ENCODE assay signal across 5 fruit fly cellular contexts in the genomic region with DNA sequence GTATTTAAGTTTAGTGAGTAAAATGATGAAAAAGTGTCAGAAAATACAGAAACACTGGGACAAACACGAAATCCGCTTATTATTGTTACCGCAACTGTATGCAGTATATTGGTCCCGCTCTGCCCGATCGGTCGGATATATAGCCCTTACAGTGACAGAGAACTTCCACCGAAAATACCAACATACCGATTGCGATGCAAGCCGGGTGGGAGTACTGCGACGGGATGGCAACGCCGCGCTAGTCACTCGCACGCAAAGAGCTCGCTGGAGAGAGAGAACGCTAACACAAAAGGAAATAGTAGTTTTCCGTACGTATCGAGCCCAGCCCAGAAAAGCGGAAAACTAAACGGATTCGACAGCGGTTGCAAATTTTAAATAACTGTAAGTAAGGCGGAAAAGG.
TF ChIP-seq lines count a peak whose summit lies in the region.

A gene (plus strand): TSS at position 247 of the 400 bp plus-strand sequence.

- no peak for TF ChIP-seq CTCF in whole organism, embryonic (GFP tag; optimal IDR thresholded peaks at IDR 0.05; lab: Kevin White, UChicago)

TF ChIP-seq in whole organism, adult, 20 proteins besides CTCF, POLR2A, EP300 and RAD21:
- TF ChIP-seq CG7101 (tag; optimal IDR thresholded peaks at IDR 0.05; lab: Kevin White, UChicago) (peak; percentile 15), CG14711 (tag; optimal IDR thresholded peaks at IDR 0.05; lab: Kevin White, UChicago) (peak; percentile 1), ovo (GFP tag; optimal IDR thresholded peaks at IDR 0.05; lab: Kevin White, UChicago) (no peak), CG11617 (GFP tag; optimal IDR thresholded peaks at IDR 0.05; lab: Kevin White, UChicago) (no peak), cnc (optimal IDR thresholded peaks at IDR 0.05; lab: Kevin White, UChicago) (no peak), Hr96 (GFP tag; optimal IDR thresholded peaks at IDR 0.05; lab: Kevin White, UChicago) (no peak), CG33017 (tag; optimal IDR thresholded peaks at IDR 0.05; lab: Kevin White, UChicago) (no peak), CG7045 (GFP tag; optimal IDR thresholded peaks at IDR 0.05; lab: Kevin White, UChicago) (no peak), tj (GFP tag; optimal IDR thresholded peaks at IDR 0.05; lab: Kevin White, UChicago) (no peak), CG5204 (GFP tag; optimal IDR thresholded peaks at IDR 0.05; lab: Kevin White, UChicago) (no peak), Crg-1 (GFP tag; optimal IDR thresholded peaks at IDR 0.05; lab: Kevin White, UChicago) (no peak), kay (GFP tag; lab: Kevin White, UChicago; ENCODE audit: borderline replicate concordance) (no peak), CG1620 (GFP tag; optimal IDR thresholded peaks at IDR 0.05; lab: Kevin White, UChicago) (peak; percentile 7)

TF ChIP-seq in whole organism, embryonic, 481 proteins besides CTCF, POLR2A, EP300 and RAD21 (continues in another document):
- TF ChIP-seq CG9797 (GFP tag; optimal IDR thresholded peaks at IDR 0.05; lab: Kevin White, UChicago) (peak; percentile 20), oc (tag; optimal IDR thresholded peaks at IDR 0.05; lab: Kevin White, UChicago) (no peak), HLHmδ (GFP tag; optimal IDR thresholded peaks at IDR 0.05; lab: Kevin White, UChicago) (peak; percentile 17), CG6791 (GFP tag; IDR thresholded peaks at IDR 0.05; lab: Robert Waterston, UW; ENCODE audit: partially characterized antibody) (peak; percentile 42; the same call in 2 of the 3 replicates), CG15514 (GFP tag; optimal IDR thresholded peaks at IDR 0.05; lab: Kevin White, UChicago) (peak; percentile 42), pzg (GFP tag; optimal IDR thresholded peaks at IDR 0.05; lab: Kevin White, UChicago) (peak; percentile 66), H2.0 (GFP tag; IDR thresholded peaks at IDR 0.05; lab: Robert Waterston, UW) (peak; percentile 3; the same call in 1 of the 2 replicates), CG7271 (tag; optimal IDR thresholded peaks at IDR 0.05; lab: Kevin White, UChicago) (no peak), CG3065 (GFP tag; optimal IDR thresholded peaks at IDR 0.05; lab: Kevin White, UChicago) (no peak), Dref (GFP tag; IDR thresholded peaks at IDR 0.05; lab: Robert Waterston, UW) (peak; percentile 43), tna (GFP tag; IDR thresholded peaks at IDR 0.05; lab: Robert Waterston, UW; ENCODE audit: partially characterized antibody) (no peak), row (GFP tag; IDR thresholded peaks at IDR 0.05; lab: Robert Waterston, UW) (peak; percentile 69), Sry-δ (GFP tag; optimal IDR thresholded peaks at IDR 0.05; lab: Kevin White, UChicago) (peak; percentile 71), Ets97D (GFP tag; optimal IDR thresholded peaks at IDR 0.05; lab: Kevin White, UChicago) (peak; percentile 23), crc (GFP tag; optimal IDR thresholded peaks at IDR 0.05; lab: Kevin White, UChicago) (no peak), phol (tag; optimal IDR thresholded peaks at IDR 0.05; lab: Kevin White, UChicago) (no peak), bsh (GFP tag; optimal IDR thresholded peaks at IDR 0.05; lab: Kevin White, UChicago) (no peak), sd (tag; optimal IDR thresholded peaks at IDR 0.05; lab: Kevin White, UChicago) (peak; percentile 2)

TF ChIP-seq in whole organism, prepupa, 60 proteins besides CTCF, POLR2A, EP300 and RAD21:
- TF ChIP-seq pdm3 (GFP tag; optimal IDR thresholded peaks at IDR 0.05; lab: Kevin White, UChicago) = no peak
- no peak for TF ChIP-seq CG6792 (GFP tag; optimal IDR thresholded peaks at IDR 0.05; lab: Kevin White, UChicago)
- 0 out of 3 replicates have a peak, but pooled peaks have one; percentile 32 for TF ChIP-seq CG6163 (GFP tag; IDR thresholded peaks at IDR 0.05; lab: Robert Waterston, UW)
- TF ChIP-seq CG1621 (tag; optimal IDR thresholded peaks at IDR 0.05; lab: Kevin White, UChicago) = peak; percentile 35
- TF ChIP-seq CG6854 (GFP tag; optimal IDR thresholded peaks at IDR 0.05; lab: Kevin White, UChicago) = no peak

TF ChIP-seq in whole organism, pupa, 21 proteins besides CTCF, POLR2A, EP300 and RAD21:
- TF ChIP-seq Ets98B (GFP tag; IDR thresholded peaks at IDR 0.05; lab: Robert Waterston, UW) (no peak), CG32121 (GFP tag; IDR thresholded peaks at IDR 0.05; lab: Robert Waterston, UW) (no peak), CG4496 (GFP tag; IDR thresholded peaks at IDR 0.05; lab: Robert Waterston, UW) (peak; percentile 42; the same call in 1 of the 3 replicates)

TF ChIP-seq in whole organism, wandering third instar larva, 38 proteins besides CTCF, POLR2A, EP300 and RAD21:
- no peak for TF ChIP-seq tai (GFP tag; optimal IDR thresholded peaks at IDR 0.05; lab: Kevin White, UChicago)
- no peak for TF ChIP-seq Vsx2 (GFP tag; optimal IDR thresholded peaks at IDR 0.05; lab: Kevin White, UChicago; ENCODE audit: partially characterized antibody)
- no peak for TF ChIP-seq jim (GFP tag; optimal IDR thresholded peaks at IDR 0.05; lab: Kevin White, UChicago)
- TF ChIP-seq foxo (GFP tag; optimal IDR thresholded peaks at IDR 0.05; lab: Kevin White, UChicago) = no peak
- peak; percentile 12 for TF ChIP-seq Hr83 (GFP tag; optimal IDR thresholded peaks at IDR 0.05; lab: Kevin White, UChicago; ENCODE audit: poor library complexity, severe bottlenecking)
